Worm (Caenorhabditis elegans) whole organism, L1 larva: ENCODE data around the gene F11E6.9.

Experiments used
- blmp-1 ChIP-seq: fragments of 150-350 bp; optimal IDR thresholded peaks from 2 replicates; lab custom pipeline; 2014; ENCODE audit warnings: missing biosample characterization, missing genetic modification characterization
- fos-1 ChIP-seq: fragments of 150-350 bp; optimal IDR thresholded peaks from 2 replicates; lab custom pipeline; 2014; ENCODE audit warnings: missing biosample characterization, missing genetic modification characterization
- lin-39 ChIP-seq: fragments of 150-350 bp; optimal IDR thresholded peaks from 2 replicates; lab custom pipeline; 2014; ENCODE audit warnings: missing biosample characterization, missing genetic modification reagents, missing genetic modification characterization
- nhr-11 ChIP-seq: fragments of 150-350 bp; optimal IDR thresholded peaks from 2 replicates; lab custom pipeline; 2014; ENCODE audit warnings: missing biosample characterization, missing genetic modification characterization
- nhr-19 ChIP-seq: fragments of 200-800 bp; sonication (Bioruptor generic); conservative IDR thresholded peaks from 2 replicates; pipeline ENCODE4 v1.3.6; 2022; ENCODE audit warnings: missing genetic modification characterization, missing compliant biosample characterization
- sup-37 ChIP-seq: fragments of 200-800 bp; sonication (Bioruptor generic); optimal IDR thresholded peaks from 2 replicates; lab custom pipeline; 2018; ENCODE audit warnings: mild to moderate bottlenecking, missing genetic modification characterization, missing compliant biosample characterization
- tlp-1 ChIP-seq: fragments of 150-350 bp; optimal IDR thresholded peaks from 2 replicates; lab custom pipeline; 2014; ENCODE audit warnings: missing biosample characterization, missing genetic modification characterization
- unc-98 ChIP-seq: fragments of 200-800 bp; sonication (Bioruptor generic); IDR thresholded peaks from 2 replicates; pipeline ENCODE4 v1.3.6; 2022; ENCODE audit warnings: missing genetic modification characterization, missing compliant biosample characterization
- ztf-4 ChIP-seq: fragments of 150-350 bp; optimal IDR thresholded peaks from 2 replicates; lab custom pipeline; 2014; ENCODE audit warnings: missing biosample characterization, missing genetic modification characterization

ce11 chrIV:17453996-17454395 is 21.1 kb downstream of the F11E6.9 start:
- TF ChIP-seq nhr-11 (tag; lab: Kevin White, UChicago): no peak
- TF ChIP-seq nhr-19 (GFP tag; lab: Robert Waterston, UW): no peak
- TF ChIP-seq sup-37 (GFP tag; lab: Kevin White, UChicago): no peak
- TF ChIP-seq lin-39 (tag; lab: Kevin White, UChicago): no peak
- no peak for TF ChIP-seq tlp-1 (tag; lab: Kevin White, UChicago)
- TF ChIP-seq blmp-1 (tag; lab: Kevin White, UChicago): no peak
- no peak for TF ChIP-seq ztf-4
- no peak for TF ChIP-seq unc-98
- TF ChIP-seq fos-1: no peak
